Worm (Caenorhabditis elegans) whole organism, young adult: ENCODE measurements around the gene Y46D2A.2.

Experiments
- B0336.3 ChIP-seq: fragments of 200-800 bp; sonication (Bioruptor generic); IDR thresholded peaks from 2 replicates; pipeline ENCODE4 v1.3.6; 2022; ENCODE audit warnings: missing genetic modification characterization, missing compliant biosample characterization
- D2030.7 ChIP-seq: fragments of 200-800 bp; sonication (Bioruptor generic); IDR thresholded peaks from 2 replicates; pipeline ENCODE4 v1.3.6; 2022; ENCODE audit warnings: missing genetic modification reagents, missing genetic modification characterization, missing compliant biosample characterization
- F49E8.2 ChIP-seq: sonication (generic microtip); optimal IDR thresholded peaks from 3 replicates; lab custom pipeline; 2017; ENCODE audit warnings: missing genetic modification characterization, mild to moderate bottlenecking, missing compliant biosample characterization, antibody characterized with exemption, moderate library complexity; ENCODE audit not compliant: insufficient read depth
- F57A8.1 ChIP-seq: fragments of 200-800 bp; sonication (Bioruptor generic); optimal IDR thresholded peaks from 2 replicates; lab custom pipeline; 2018; ENCODE audit warnings: mild to moderate bottlenecking, missing genetic modification characterization, moderate library complexity, missing compliant biosample characterization
- Y53G8AR.9 ChIP-seq: fragments of 200-800 bp; sonication (Bioruptor generic); conservative IDR thresholded peaks from 2 replicates; pipeline ENCODE4 v1.3.6; 2022; ENCODE audit warnings: missing genetic modification reagents, missing genetic modification characterization, missing compliant biosample characterization
- Y95B8A.8 ChIP-seq: fragments of 200-800 bp; sonication (Bioruptor generic); IDR thresholded peaks from 2 replicates; pipeline ENCODE4 v1.3.6; 2022; ENCODE audit warnings: missing genetic modification reagents, missing genetic modification characterization, missing compliant biosample characterization
- akir-1 ChIP-seq: fragments of 200-800 bp; sonication (Bioruptor generic); optimal IDR thresholded peaks from 2 replicates; lab custom pipeline; 2018; ENCODE audit warnings: mild to moderate bottlenecking, missing genetic modification characterization, moderate library complexity, missing compliant biosample characterization
- atf-7 ChIP-seq: sonication (generic microtip); optimal IDR thresholded peaks from 2 replicates; lab custom pipeline; 2017; ENCODE audit warnings: mild to moderate bottlenecking, missing genetic modification characterization, missing compliant biosample characterization
- ceh-100 ChIP-seq: fragments of 200-800 bp; sonication (Bioruptor generic); IDR thresholded peaks from 2 replicates; pipeline ENCODE4 v1.3.6; 2022; ENCODE audit warnings: missing genetic modification reagents, missing genetic modification characterization, missing compliant biosample characterization
- ceh-27 ChIP-seq: fragments of 200-800 bp; sonication (Bioruptor generic); optimal IDR thresholded peaks from 2 replicates; lab custom pipeline; 2018; ENCODE audit warnings: mild to moderate bottlenecking, missing genetic modification characterization, moderate library complexity, missing compliant biosample characterization
- ceh-91 ChIP-seq: fragments of 200-800 bp; sonication (Bioruptor generic); IDR thresholded peaks from 2 replicates; pipeline ENCODE4 v1.3.6; 2022; ENCODE audit warnings: missing genetic modification reagents, missing genetic modification characterization, missing compliant biosample characterization
- dox-1 ChIP-seq: fragments of 200-800 bp; sonication (Bioruptor generic); IDR thresholded peaks from 2 replicates; pipeline ENCODE4 v1.3.6; 2022; ENCODE audit warnings: missing genetic modification reagents, missing genetic modification characterization, missing compliant biosample characterization
- dpff-1 ChIP-seq: sonication (generic microtip); optimal IDR thresholded peaks from 2 replicates; lab custom pipeline; 2017; ENCODE audit warnings: mild to moderate bottlenecking, missing genetic modification characterization, missing compliant biosample characterization
- egrh-3 ChIP-seq: fragments of 200-800 bp; sonication (Bioruptor generic); IDR thresholded peaks from 2 replicates; pipeline ENCODE4 v1.3.6; 2022; ENCODE audit warnings: missing genetic modification reagents, missing genetic modification characterization, missing compliant biosample characterization
- fkh-3 ChIP-seq: sonication (generic microtip); optimal IDR thresholded peaks from 2 replicates; lab custom pipeline; 2016; ENCODE audit warnings: mild to moderate bottlenecking, missing genetic modification characterization, missing compliant biosample characterization
- him-1 ChIP-seq: sonication (generic microtip); optimal IDR thresholded peaks from 2 replicates; lab custom pipeline; 2016; ENCODE audit warnings: missing genotype, missing genetic modification reagents, missing genetic modification characterization, missing compliant biosample characterization
- hrde-1 ChIP-seq: sonication (generic microtip); optimal IDR thresholded peaks from 2 replicates; lab custom pipeline; 2016; ENCODE audit warnings: missing genetic modification characterization, mild to moderate bottlenecking, missing compliant biosample characterization, moderate library complexity, missing genotype, missing genetic modification reagents, borderline replicate concordance
- let-607 ChIP-seq, 2 experiments: fragments of 200-800 bp in 1 of 2; sonication (Bioruptor generic) in 1 of 2; sonication (generic microtip) in 1 of 2; optimal IDR thresholded peaks; 2 replicates each; lab custom pipeline; 2016 to 2018; ENCODE audit warnings: mild to moderate bottlenecking in 2 of 2, missing compliant biosample characterization in 2 of 2, missing genetic modification characterization in 2 of 2, moderate library complexity in 2 of 2, missing genotype in 1 of 2
- lsl-1 ChIP-seq: fragments of 200-800 bp; sonication (Bioruptor generic); optimal IDR thresholded peaks from 2 replicates; lab custom pipeline; 2018; ENCODE audit warnings: mild to moderate bottlenecking, missing genetic modification characterization, moderate library complexity, missing compliant biosample characterization
- madf-3 ChIP-seq: fragments of 200-800 bp; sonication (Bioruptor generic); IDR thresholded peaks from 2 replicates; pipeline ENCODE4 v1.3.6; 2022; ENCODE audit warnings: missing genetic modification reagents, missing genetic modification characterization, missing compliant biosample characterization
- madf-6 ChIP-seq: fragments of 200-800 bp; sonication (Bioruptor generic); IDR thresholded peaks from 2 replicates; pipeline ENCODE4 v1.3.6; 2022; ENCODE audit warnings: missing genetic modification reagents, missing genetic modification characterization, missing compliant biosample characterization
- madf-8 ChIP-seq: fragments of 200-800 bp; sonication (Bioruptor generic); conservative IDR thresholded peaks from 2 replicates; pipeline ENCODE4 v1.3.6; 2022; ENCODE audit warnings: missing genetic modification reagents, missing genetic modification characterization, missing compliant biosample characterization
- mcd-1 ChIP-seq: fragments of 200-800 bp; sonication (Bioruptor generic); IDR thresholded peaks from 2 replicates; pipeline ENCODE4 v1.3.6; 2022; ENCODE audit warnings: missing genetic modification reagents, missing genetic modification characterization, missing compliant biosample characterization
- nfya-1 ChIP-seq: sonication (generic microtip); optimal IDR thresholded peaks from 2 replicates; lab custom pipeline; 2017; ENCODE audit warnings: antibody characterized with exemption, missing compliant biosample characterization, missing genetic modification characterization, borderline replicate concordance; ENCODE audit not compliant: insufficient read depth
- nhr-90 ChIP-seq: sonication (generic microtip); optimal IDR thresholded peaks from 2 replicates; lab custom pipeline; 2016; ENCODE audit warnings: missing genotype, mild to moderate bottlenecking, missing genetic modification characterization, missing compliant biosample characterization
- sdz-38 ChIP-seq: sonication (generic microtip); optimal IDR thresholded peaks from 2 replicates; lab custom pipeline; 2016; ENCODE audit warnings: missing genotype, missing genetic modification characterization, missing compliant biosample characterization
- sea-2 ChIP-seq: fragments of 200-800 bp; sonication (Bioruptor generic); IDR thresholded peaks from 2 replicates; pipeline ENCODE4 v1.3.6; 2022; ENCODE audit warnings: missing genetic modification characterization, missing compliant biosample characterization
- snpc-1.1 ChIP-seq: sonication (generic microtip); optimal IDR thresholded peaks from 2 replicates; lab custom pipeline; 2017; ENCODE audit warnings: missing genetic modification characterization, mild to moderate bottlenecking, missing compliant biosample characterization, antibody characterized with exemption, moderate library complexity, missing genotype, missing genetic modification reagents; ENCODE audit not compliant: insufficient read depth
- zfh-2 ChIP-seq: fragments of 200-800 bp; sonication (Bioruptor generic); conservative IDR thresholded peaks from 2 replicates; pipeline ENCODE4 v1.3.6; 2022; ENCODE audit warnings: missing genetic modification reagents, missing genetic modification characterization, missing compliant biosample characterization
- ztf-25 ChIP-seq: fragments of 200-800 bp; sonication (Bioruptor generic); IDR thresholded peaks from 2 replicates; pipeline ENCODE4 v1.3.6; 2022; ENCODE audit warnings: missing genetic modification reagents, missing genetic modification characterization, missing compliant biosample characterization
- ztf-26 ChIP-seq: sonication (generic microtip); optimal IDR thresholded peaks from 2 replicates; lab custom pipeline; 2017; ENCODE audit warnings: missing genetic modification characterization, missing compliant biosample characterization
- ztf-6 ChIP-seq: fragments of 200-800 bp; sonication (Bioruptor generic); IDR thresholded peaks from 2 replicates; pipeline ENCODE4 v1.3.6; 2022; ENCODE audit warnings: missing genetic modification reagents, missing genetic modification characterization, missing compliant biosample characterization

Gene Y46D2A.2

DNA sequence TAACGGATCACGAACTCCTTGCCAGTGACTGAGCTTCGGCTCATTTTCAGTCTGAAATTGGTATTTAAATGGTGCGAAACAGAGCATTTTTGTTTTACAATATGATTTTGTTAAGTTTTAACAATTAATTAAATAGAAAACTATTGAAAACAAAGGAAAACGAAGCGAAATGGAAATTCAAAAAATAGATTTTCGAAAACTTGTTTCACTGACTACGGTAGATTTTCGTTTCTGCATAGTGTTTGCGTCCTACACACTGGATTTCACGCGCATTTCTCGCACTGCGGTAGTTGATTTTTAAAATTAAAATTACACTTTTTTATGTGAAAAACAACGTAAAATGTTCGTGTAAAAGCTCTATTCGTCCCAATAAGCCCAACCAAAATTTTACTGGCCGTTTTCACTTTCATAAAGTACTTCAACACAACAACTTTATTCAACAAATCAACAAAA, 23.3 kb upstream of the Y46D2A.2 start, which contains the start of gene bath-30:
Gene bath-30 (minus strand): TSS at position 51 of the 453 bp plus-strand sequence.
- TF ChIP-seq D2030.7 (GFP tag; lab: Robert Waterston, UW) (peak; percentile 40), madf-6 (GFP tag; lab: Robert Waterston, UW) (peak; percentile 52), fkh-3 (tag; lab: Kevin White, UChicago) (no peak), F49E8.2 (tag; lab: Kevin White, UChicago) (peak; percentile 13), snpc-1.1 (peak; percentile 13), atf-7 (no peak), ceh-91 (GFP tag; lab: Robert Waterston, UW) (0 out of 2 replicates have a peak, but pooled peaks have one; percentile 24), lsl-1 (GFP tag; lab: Kevin White, UChicago) (peak; percentile 81)

DNA sequence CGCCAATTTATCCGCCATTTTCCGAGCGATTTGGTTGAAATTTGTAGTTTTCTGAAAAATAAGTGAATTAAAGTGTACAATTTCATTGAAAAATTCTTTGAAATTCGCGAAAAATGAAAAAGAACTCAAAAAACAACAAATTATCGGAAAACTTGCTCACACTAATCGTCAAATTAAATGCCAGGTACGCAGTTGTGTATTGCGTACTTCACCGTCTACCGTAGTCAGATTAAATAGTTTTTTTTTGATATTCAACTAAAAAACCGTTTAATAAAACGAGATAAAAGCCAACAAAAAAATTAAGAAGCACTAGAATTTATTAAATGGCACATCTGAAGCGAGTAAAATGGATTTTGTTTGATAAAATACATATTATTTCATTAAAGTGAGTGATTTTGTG, 21.8 kb upstream of the Y46D2A.2 start, which contains the start of gene bath-28:
Gene bath-28 (minus strand): TSS at position 51 of the 400 bp plus-strand sequence.
- TF ChIP-seq madf-6 (GFP tag; lab: Robert Waterston, UW) (peak; percentile 54; the same call in 1 of the 2 replicates), madf-8 (GFP tag; lab: Robert Waterston, UW) (no peak), D2030.7 (GFP tag; lab: Robert Waterston, UW) (peak; percentile 36; the same call in 1 of the 2 replicates), lsl-1 (GFP tag; lab: Kevin White, UChicago) (peak; percentile 72)

- no peak for TF ChIP-seq nhr-90 (tag; lab: Kevin White, UChicago)
- TF ChIP-seq F57A8.1 (GFP tag; lab: Kevin White, UChicago): no peak
- no peak for TF ChIP-seq Y95B8A.8 (GFP tag; lab: Robert Waterston, UW)
- TF ChIP-seq nfya-1 (tag; lab: Kevin White, UChicago): no peak
- no peak for TF ChIP-seq him-1
- TF ChIP-seq dox-1: no peak
- TF ChIP-seq lsl-1 (GFP tag; lab: Kevin White, UChicago): no peak
- TF ChIP-seq F49E8.2 (tag; lab: Kevin White, UChicago): no peak
- TF ChIP-seq ceh-100 (GFP tag; lab: Robert Waterston, UW): no peak
- TF ChIP-seq hrde-1 (tag; lab: Kevin White, UChicago): no peak
- no peak for TF ChIP-seq B0336.3 (GFP tag; lab: Robert Waterston, UW)
- no peak for TF ChIP-seq ceh-27 (GFP tag; lab: Kevin White, UChicago)
Measured at ce11 chrII:3343714-3344113, 20.6 kb upstream of the Y46D2A.2 start, which contains the start of gene F14D2.15. Gene F14D2.15, minus strand, starts transcription at chrII:3343814.

ce11 chrII:3341989-3342388, 18.9 kb upstream of the Y46D2A.2 start, which contains the start of gene F14D2.11:
Gene F14D2.11, minus strand, starts transcription at chrII:3342089.
- TF ChIP-seq akir-1 (GFP tag; lab: Kevin White, UChicago) (no peak), ztf-25 (GFP tag; lab: Robert Waterston, UW) (no peak), ztf-6 (no peak), lsl-1 (GFP tag; lab: Kevin White, UChicago) (peak; percentile 68), Y53G8AR.9 (GFP tag; lab: Robert Waterston, UW) (no peak), ztf-26 (no peak), madf-3 (GFP tag; lab: Robert Waterston, UW) (0 out of 2 replicates have a peak, but pooled peaks have one; percentile 21)

DNA sequence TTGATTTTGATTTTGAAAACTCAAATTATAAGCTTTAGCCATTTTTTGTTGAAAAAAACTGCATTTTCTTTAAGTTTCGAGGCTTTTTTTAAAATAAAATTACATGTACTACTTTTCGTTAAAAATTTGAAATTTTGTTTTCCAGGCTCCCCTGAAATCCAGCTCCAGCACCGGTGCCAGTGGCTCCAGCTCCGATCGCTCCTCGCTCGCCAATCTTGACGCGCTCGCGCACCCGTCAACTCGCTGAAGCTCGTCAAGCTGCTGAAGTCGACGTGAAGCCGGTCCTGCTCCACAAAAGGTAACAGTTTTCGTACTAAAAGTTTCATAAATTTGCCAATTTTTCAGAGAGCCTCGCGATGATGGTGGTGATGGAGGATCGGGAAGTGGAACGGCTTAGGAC, 17.7 kb upstream of the Y46D2A.2 start:
- TF ChIP-seq Y95B8A.8 (GFP tag; lab: Robert Waterston, UW) (0 out of 2 replicates have a peak, but pooled peaks have one; percentile 18), dpff-1 (no peak), ceh-91 (GFP tag; lab: Robert Waterston, UW) (no peak), mcd-1 (GFP tag; lab: Robert Waterston, UW) (no peak), sea-2 (no peak), sdz-38 (no peak), egrh-3 (GFP tag; lab: Robert Waterston, UW) (peak; percentile 73), zfh-2 (peak; percentile 72), let-607 (tag; optimal IDR thresholded peaks at IDR 0.05; lab: Kevin White, UChicago) (no peak)
- TF ChIP-seq, all 124 proteins: peak for 3
